Worm (Caenorhabditis elegans) whole organism, dauer: ENCODE data around the gene M79.2.

ENCODE experiments used
- unc-62 ChIP-seq: sonication (generic microtip); optimal IDR thresholded peaks from 2 replicates; lab custom pipeline; 2017; ENCODE audit warnings: missing biosample characterization, missing genetic modification reagents, missing genetic modification characterization

M79.2 gene

ce11 chrX:10612355-10612754 lies 16.3 kb downstream of the M79.2 start:
- no peak for TF ChIP-seq unc-62 (GFP tag; lab: Kevin White, UChicago)

ce11 chrX:10609878-10610277 lies 18.7 kb downstream of the M79.2 start:
- TF ChIP-seq unc-62 (GFP tag; lab: Kevin White, UChicago) = no peak

ce11 chrX:10604386-10604785 lies 24.2 kb downstream of the M79.2 start, which contains the start of gene flp-19:
Gene flp-19 (plus strand): TSS chrX:10604686.
- TF ChIP-seq unc-62 (GFP tag; lab: Kevin White, UChicago) = no peak

ce11 chrX:10599719-10600155 lies 28.9 kb downstream of the M79.2 start:
- TF ChIP-seq unc-62 (GFP tag; lab: Kevin White, UChicago) = no peak

- TF ChIP-seq unc-62 (GFP tag; lab: Kevin White, UChicago) = no peak
Measured at ce11 chrX:10597554-10598191, 30.9 kb downstream of the M79.2 start.

- TF ChIP-seq unc-62 (GFP tag; lab: Kevin White, UChicago) = no peak
Measured at ce11 chrX:10596420-10596907, 32.1 kb downstream of the M79.2 start.

ce11 chrX:10594701-10595421 lies 33.7 kb downstream of the M79.2 start:
- TF ChIP-seq unc-62 (GFP tag; lab: Kevin White, UChicago) = no peak

ce11 chrX:10593756-10594376 lies 34.7 kb downstream of the M79.2 start:
- no peak for TF ChIP-seq unc-62 (GFP tag; lab: Kevin White, UChicago)

- TF ChIP-seq unc-62 (GFP tag; lab: Kevin White, UChicago) = no peak
Measured at ce11 chrX:10593234-10593633, 35.4 kb downstream of the M79.2 start, which contains the start of gene sdn-1. Gene sdn-1 (minus strand): TSS chrX:10593334.

ce11 chrX:10591208-10591782 lies 37.3 kb downstream of the M79.2 start:
- no peak for TF ChIP-seq unc-62 (GFP tag; lab: Kevin White, UChicago)

- TF ChIP-seq unc-62 (GFP tag; lab: Kevin White, UChicago) = no peak
Measured at ce11 chrX:10590772-10591171, 37.8 kb downstream of the M79.2 start.

- no peak for TF ChIP-seq unc-62 (GFP tag; lab: Kevin White, UChicago)
Measured at ce11 chrX:10589465-10589864, 39.1 kb downstream of the M79.2 start, which contains the start of gene F57C7.4. Gene F57C7.4 (minus strand): TSS chrX:10589565.

ce11 chrX:10576872-10577271 lies 51.7 kb downstream of the M79.2 start, which contains the start of gene nhx-5:
Gene nhx-5 (plus strand): TSS chrX:10576953.
- TF ChIP-seq unc-62 (GFP tag; lab: Kevin White, UChicago) = no peak
